Worm (Caenorhabditis elegans): ENCODE results near the gene F53A2.1.

ce11 chrIII:13333754-13334153 is 9.1 kb upstream of the F53A2.1 start, which contains the start of gene sdz-20:
- no peak for TF ChIP-seq T22C8.4 (GFP tag; IDR thresholded peaks at IDR 0.05)
- TF ChIP-seq cog-1 (tag; optimal IDR thresholded peaks at IDR 0.05), result no peak
- TF ChIP-seq ztf-29 (GFP tag; IDR thresholded peaks at IDR 0.05), result no peak
- TF ChIP-seq ztf-23 (GFP tag; IDR thresholded peaks at IDR 0.05), result no peak
- no peak for TF ChIP-seq tab-1 (GFP tag; IDR thresholded peaks at IDR 0.05)
